Worm (Caenorhabditis elegans) whole organism, L4/young adult: ENCODE data around the gene msp-78.

Experiments used
- W03F9.2 ChIP-seq: fragments of 150-350 bp; optimal IDR thresholded peaks from 2 replicates; lab custom pipeline; 2014; ENCODE audit warnings: missing biosample characterization, missing genetic modification characterization
- him-1 ChIP-seq: sonication (generic microtip); optimal IDR thresholded peaks from 2 replicates; lab custom pipeline; 2016; ENCODE audit warnings: missing genotype, missing genetic modification reagents, missing genetic modification characterization, missing compliant biosample characterization

DNA sequence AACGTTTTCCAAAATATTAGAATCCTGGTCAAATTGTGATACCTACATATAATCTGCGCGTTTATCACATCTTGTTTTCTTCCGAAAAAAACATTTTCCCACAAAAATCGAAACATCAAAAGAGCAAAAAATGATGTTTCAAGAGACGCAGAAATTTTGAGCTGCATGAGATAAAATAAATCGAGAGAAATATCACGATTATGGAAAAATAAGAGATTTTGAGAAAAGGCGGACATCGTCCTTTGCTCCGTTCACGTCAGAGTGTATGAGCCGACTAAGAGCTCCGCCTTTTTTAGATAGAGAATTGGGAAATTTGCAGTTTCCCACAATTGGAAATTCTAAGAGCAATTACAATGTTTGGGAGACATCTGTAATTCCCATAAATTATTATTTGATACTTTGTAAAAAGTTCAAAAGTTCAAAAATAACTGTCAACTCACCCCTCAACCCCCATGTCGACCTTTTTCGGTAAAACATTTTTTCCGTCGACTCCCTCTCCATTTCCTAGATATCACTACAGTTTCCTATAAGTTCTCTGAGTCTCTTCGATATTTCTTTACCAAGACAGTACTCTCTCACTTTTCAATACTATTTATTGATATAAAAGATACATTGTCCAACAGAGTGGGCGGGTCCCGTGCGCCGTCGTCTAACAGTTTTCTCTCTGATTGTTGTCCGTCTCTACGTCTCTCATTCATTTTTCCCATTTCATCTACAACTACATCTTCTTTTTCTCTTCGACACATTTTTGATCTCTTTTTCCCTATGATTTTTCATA is 13.0 kb upstream of the msp-78 start:
- peak; percentile 41 for TF ChIP-seq W03F9.2
- no peak for TF ChIP-seq him-1 (tag; lab: Kevin White, UChicago)
